Worm (Caenorhabditis elegans) whole organism, young adult: ENCODE measurements around the gene R05H10.7.
A peak's percentile ranks its signal among the peaks of the same experiment; 100 is the strongest.

Experiments
- C06A6.2 ChIP-seq: fragments of 200-800 bp; sonication (Bioruptor generic); conservative IDR thresholded peaks from 2 replicates; pipeline ENCODE4 v1.3.6; 2022; ENCODE audit warnings: missing genetic modification characterization, missing compliant biosample characterization
- F22D6.2 ChIP-seq: sonication (generic microtip); optimal IDR thresholded peaks from 2 replicates; lab custom pipeline; 2016; ENCODE audit warnings: mild to moderate bottlenecking, missing genetic modification characterization, missing compliant biosample characterization
- F23B12.7 ChIP-seq: sonication (generic microtip); optimal IDR thresholded peaks from 2 replicates; lab custom pipeline; 2017; ENCODE audit warnings: missing genetic modification characterization, mild to moderate bottlenecking, missing compliant biosample characterization, antibody characterized with exemption, moderate library complexity; ENCODE audit not compliant: insufficient read depth
- F39B2.1 ChIP-seq: fragments of 200-800 bp; sonication (Bioruptor generic); IDR thresholded peaks from 2 replicates; pipeline ENCODE4 v1.3.6; 2022; ENCODE audit warnings: missing genetic modification reagents, missing genetic modification characterization, missing compliant biosample characterization
- F49E8.2 ChIP-seq: sonication (generic microtip); optimal IDR thresholded peaks from 3 replicates; lab custom pipeline; 2017; ENCODE audit warnings: missing genetic modification characterization, mild to moderate bottlenecking, missing compliant biosample characterization, antibody characterized with exemption, moderate library complexity; ENCODE audit not compliant: insufficient read depth
- F55B11.4 ChIP-seq: sonication (generic microtip); optimal IDR thresholded peaks from 2 replicates; lab custom pipeline; 2016; ENCODE audit warnings: missing compliant biosample characterization, missing genetic modification characterization, borderline replicate concordance; ENCODE audit not compliant: insufficient read depth
- K11D2.4 ChIP-seq: fragments of 200-800 bp; sonication (Bioruptor generic); IDR thresholded peaks from 2 replicates; pipeline ENCODE4 v1.3.6; 2022; ENCODE audit warnings: missing genetic modification reagents, missing genetic modification characterization, missing compliant biosample characterization
- K12H6.12 ChIP-seq: fragments of 200-800 bp; sonication (Bioruptor generic); optimal IDR thresholded peaks from 2 replicates; lab custom pipeline; 2018; ENCODE audit warnings: mild to moderate bottlenecking, missing genetic modification characterization, missing compliant biosample characterization
- Y53G8AR.9 ChIP-seq: fragments of 200-800 bp; sonication (Bioruptor generic); conservative IDR thresholded peaks from 2 replicates; pipeline ENCODE4 v1.3.6; 2022; ENCODE audit warnings: missing genetic modification reagents, missing genetic modification characterization, missing compliant biosample characterization
- aptf-3 ChIP-seq: fragments of 200-800 bp; sonication (Bioruptor generic); IDR thresholded peaks from 2 replicates; pipeline ENCODE4 v1.3.6; 2022; ENCODE audit warnings: missing genetic modification characterization, missing compliant biosample characterization
- athp-1 ChIP-seq: sonication (generic microtip); optimal IDR thresholded peaks from 2 replicates; lab custom pipeline; 2017; ENCODE audit warnings: mild to moderate bottlenecking, missing genetic modification characterization, missing compliant biosample characterization
- attf-3 ChIP-seq: fragments of 200-800 bp; sonication (Bioruptor generic); conservative IDR thresholded peaks from 2 replicates; pipeline ENCODE4 v1.3.6; 2022; ENCODE audit warnings: missing genetic modification reagents, missing genetic modification characterization, missing compliant biosample characterization
- cebp-2 ChIP-seq: fragments of 200-800 bp; sonication (Bioruptor generic); IDR thresholded peaks from 2 replicates; pipeline ENCODE4 v1.3.6; 2022; ENCODE audit warnings: missing genetic modification characterization, missing compliant biosample characterization
- ceh-79 ChIP-seq: sonication (generic microtip); optimal IDR thresholded peaks from 2 replicates; lab custom pipeline; 2017; ENCODE audit warnings: mild to moderate bottlenecking, missing genetic modification characterization, missing compliant biosample characterization
- chd-7 ChIP-seq: sonication (generic microtip); optimal IDR thresholded peaks from 2 replicates; lab custom pipeline; 2016; ENCODE audit warnings: mild to moderate bottlenecking, missing genetic modification characterization, moderate library complexity, missing compliant biosample characterization
- dox-1 ChIP-seq: fragments of 200-800 bp; sonication (Bioruptor generic); IDR thresholded peaks from 2 replicates; pipeline ENCODE4 v1.3.6; 2022; ENCODE audit warnings: missing genetic modification reagents, missing genetic modification characterization, missing compliant biosample characterization
- egl-18 ChIP-seq: fragments of 200-800 bp; sonication (Bioruptor generic); IDR thresholded peaks from 2 replicates; pipeline ENCODE4 v1.3.6; 2022; ENCODE audit warnings: missing genetic modification reagents, missing genetic modification characterization, missing compliant biosample characterization
- gei-17 ChIP-seq: fragments of 200-800 bp; sonication (Bioruptor generic); optimal IDR thresholded peaks from 2 replicates; lab custom pipeline; 2018; ENCODE audit warnings: mild to moderate bottlenecking, missing genetic modification characterization, missing compliant biosample characterization
- hmg-1.2 ChIP-seq: fragments of 200-800 bp; sonication (Bioruptor generic); IDR thresholded peaks from 2 replicates; pipeline ENCODE4 v1.3.6; 2022; ENCODE audit warnings: missing genetic modification reagents, missing genetic modification characterization, missing compliant biosample characterization
- hmg-20 ChIP-seq: fragments of 200-800 bp; sonication (Bioruptor generic); IDR thresholded peaks from 2 replicates; pipeline ENCODE4 v1.3.6; 2022; ENCODE audit warnings: missing genetic modification reagents, missing genetic modification characterization, missing compliant biosample characterization
- hsf-1 ChIP-seq: fragments of 200-800 bp; sonication (Bioruptor generic); IDR thresholded peaks from 2 replicates; pipeline ENCODE4 v1.3.6; 2022; ENCODE audit warnings: missing genetic modification reagents, missing genetic modification characterization, missing compliant biosample characterization
- let-607 ChIP-seq, 2 experiments: fragments of 200-800 bp in 1 of 2; sonication (Bioruptor generic) in 1 of 2; sonication (generic microtip) in 1 of 2; optimal IDR thresholded peaks; 2 replicates each; lab custom pipeline; 2016 to 2018; ENCODE audit warnings: mild to moderate bottlenecking in 2 of 2, missing compliant biosample characterization in 2 of 2, missing genetic modification characterization in 2 of 2, moderate library complexity in 2 of 2, missing genotype in 1 of 2
- lin-26 ChIP-seq: fragments of 200-800 bp; sonication (Bioruptor generic); IDR thresholded peaks from 2 replicates; pipeline ENCODE4 v1.3.6; 2022; ENCODE audit warnings: missing genetic modification reagents, missing genetic modification characterization, missing compliant biosample characterization
- lin-40 ChIP-seq: sonication (generic microtip); optimal IDR thresholded peaks from 2 replicates; lab custom pipeline; 2016; ENCODE audit warnings: missing genetic modification characterization, mild to moderate bottlenecking, missing compliant biosample characterization, missing genotype, missing genetic modification reagents
- lsl-1 ChIP-seq: fragments of 200-800 bp; sonication (Bioruptor generic); optimal IDR thresholded peaks from 2 replicates; lab custom pipeline; 2018; ENCODE audit warnings: mild to moderate bottlenecking, missing genetic modification characterization, moderate library complexity, missing compliant biosample characterization
- madf-8 ChIP-seq: fragments of 200-800 bp; sonication (Bioruptor generic); conservative IDR thresholded peaks from 2 replicates; pipeline ENCODE4 v1.3.6; 2022; ENCODE audit warnings: missing genetic modification reagents, missing genetic modification characterization, missing compliant biosample characterization
- mxl-1 ChIP-seq: sonication (generic microtip); optimal IDR thresholded peaks from 2 replicates; lab custom pipeline; 2016; ENCODE audit warnings: missing genetic modification characterization, missing compliant biosample characterization
- nfya-1 ChIP-seq: sonication (generic microtip); optimal IDR thresholded peaks from 2 replicates; lab custom pipeline; 2017; ENCODE audit warnings: antibody characterized with exemption, missing compliant biosample characterization, missing genetic modification characterization, borderline replicate concordance; ENCODE audit not compliant: insufficient read depth
- nhr-120 ChIP-seq: fragments of 200-800 bp; sonication (Bioruptor generic); IDR thresholded peaks from 2 replicates; pipeline ENCODE4 v1.3.6; 2022; ENCODE audit warnings: missing genetic modification characterization, missing compliant biosample characterization
- nhr-179 ChIP-seq: sonication (generic microtip); optimal IDR thresholded peaks from 2 replicates; lab custom pipeline; 2016; ENCODE audit warnings: mild to moderate bottlenecking, missing genetic modification characterization, missing compliant biosample characterization
- nhr-80 ChIP-seq: sonication (generic microtip); optimal IDR thresholded peaks from 2 replicates; lab custom pipeline; 2016; ENCODE audit warnings: missing genetic modification characterization, missing compliant biosample characterization
- nhr-90 ChIP-seq: sonication (generic microtip); optimal IDR thresholded peaks from 2 replicates; lab custom pipeline; 2016; ENCODE audit warnings: missing genotype, mild to moderate bottlenecking, missing genetic modification characterization, missing compliant biosample characterization
- pha-4 ChIP-seq: fragments of 150-350 bp; sonication (generic microtip); optimal IDR thresholded peaks from 2 replicates; lab custom pipeline; 2014; ENCODE audit warnings: missing biosample characterization, missing genetic modification reagents, missing genetic modification characterization
- snpc-3.4 ChIP-seq: sonication (generic microtip); optimal IDR thresholded peaks from 2 replicates; lab custom pipeline; 2017; ENCODE audit warnings: missing genetic modification characterization, mild to moderate bottlenecking, missing compliant biosample characterization, antibody characterized with exemption, moderate library complexity, missing genotype, missing genetic modification reagents
- sptf-2 ChIP-seq: fragments of 200-800 bp; sonication (Bioruptor generic); optimal IDR thresholded peaks from 2 replicates; lab custom pipeline; 2018; ENCODE audit warnings: mild to moderate bottlenecking, missing genetic modification characterization, missing compliant biosample characterization
- tbp1 ChIP-seq: fragments of 200-800 bp; sonication (Bioruptor generic); optimal IDR thresholded peaks from 2 replicates; lab custom pipeline; 2018; ENCODE audit warnings: mild to moderate bottlenecking, missing genetic modification characterization, missing compliant biosample characterization
- tbx-9 ChIP-seq: sonication (generic microtip); optimal IDR thresholded peaks from 2 replicates; lab custom pipeline; 2016; ENCODE audit warnings: borderline replicate concordance, missing genetic modification characterization, inconsistent platforms, missing compliant biosample characterization
- unc-130 ChIP-seq: sonication (generic microtip); optimal IDR thresholded peaks from 2 replicates; lab custom pipeline; 2016; ENCODE audit warnings: missing genetic modification reagents, missing genetic modification characterization, missing compliant biosample characterization
- ztf-18 ChIP-seq: sonication (generic microtip); optimal IDR thresholded peaks from 2 replicates; lab custom pipeline; 2016; ENCODE audit warnings: missing genotype, mild to moderate bottlenecking, missing genetic modification characterization, missing compliant biosample characterization
- ztf-25 ChIP-seq: fragments of 200-800 bp; sonication (Bioruptor generic); IDR thresholded peaks from 2 replicates; pipeline ENCODE4 v1.3.6; 2022; ENCODE audit warnings: missing genetic modification reagents, missing genetic modification characterization, missing compliant biosample characterization
- ztf-3 ChIP-seq: fragments of 200-800 bp; sonication (Bioruptor generic); optimal IDR thresholded peaks from 2 replicates; lab custom pipeline; 2018; ENCODE audit warnings: mild to moderate bottlenecking, missing genetic modification characterization, missing compliant biosample characterization

The R05H10.7 gene

DNA sequence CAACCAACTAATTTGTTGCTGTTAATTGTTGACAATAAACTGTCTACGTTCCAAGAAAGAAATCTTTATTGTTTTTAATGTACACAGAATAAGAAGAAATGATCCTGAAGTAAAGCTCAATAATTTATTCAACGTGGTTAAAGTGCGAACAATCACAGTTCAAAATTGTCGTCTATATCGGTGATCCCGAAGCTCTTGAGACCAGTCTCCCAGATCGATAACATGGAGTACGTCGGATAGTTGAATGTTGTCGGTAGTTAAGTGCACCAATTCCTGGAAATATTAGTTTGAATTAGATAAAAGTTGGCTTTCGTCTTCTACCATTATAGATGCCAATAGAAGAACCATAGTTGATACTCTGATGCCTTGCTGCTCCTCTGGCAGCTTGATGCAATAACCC lies 39.2 kb upstream of the R05H10.7 start (continued):
- TF ChIP-seq madf-8 (GFP tag; lab: Robert Waterston, UW): no peak
- TF ChIP-seq nhr-179: no peak
- TF ChIP-seq tbp1 (GFP tag; lab: Kevin White, UChicago): peak; percentile 27
- TF ChIP-seq nhr-120 (GFP tag; lab: Robert Waterston, UW): no peak
- no peak for TF ChIP-seq chd-7 (tag; lab: Kevin White, UChicago)
- TF ChIP-seq hsf-1 (GFP tag; lab: Robert Waterston, UW): peak; percentile 65
- TF ChIP-seq F55B11.4: no peak
- no peak for TF ChIP-seq attf-3 (GFP tag; lab: Robert Waterston, UW)
- no peak for TF ChIP-seq dox-1 (GFP tag; lab: Robert Waterston, UW)
- peak; percentile 66 for TF ChIP-seq snpc-3.4
- no peak for TF ChIP-seq athp-1 (tag; lab: Kevin White, UChicago)
- no peak for TF ChIP-seq ztf-18
- no peak for TF ChIP-seq pha-4 (tag; lab: Kevin White, UChicago)
- TF ChIP-seq K11D2.4 (GFP tag; lab: Robert Waterston, UW): no peak
- TF ChIP-seq K12H6.12 (tag; lab: Kevin White, UChicago): no peak
- no peak for TF ChIP-seq sptf-2 (GFP tag; lab: Kevin White, UChicago)
- peak; percentile 42 for TF ChIP-seq F49E8.2
- TF ChIP-seq mxl-1 (tag; lab: Kevin White, UChicago): no peak
- no peak for TF ChIP-seq aptf-3
- no peak for TF ChIP-seq F22D6.2 (tag; lab: Kevin White, UChicago)
- no peak for TF ChIP-seq hmg-20
- no peak for TF ChIP-seq nfya-1
- TF ChIP-seq ztf-25 (GFP tag; lab: Robert Waterston, UW): no peak

DNA sequence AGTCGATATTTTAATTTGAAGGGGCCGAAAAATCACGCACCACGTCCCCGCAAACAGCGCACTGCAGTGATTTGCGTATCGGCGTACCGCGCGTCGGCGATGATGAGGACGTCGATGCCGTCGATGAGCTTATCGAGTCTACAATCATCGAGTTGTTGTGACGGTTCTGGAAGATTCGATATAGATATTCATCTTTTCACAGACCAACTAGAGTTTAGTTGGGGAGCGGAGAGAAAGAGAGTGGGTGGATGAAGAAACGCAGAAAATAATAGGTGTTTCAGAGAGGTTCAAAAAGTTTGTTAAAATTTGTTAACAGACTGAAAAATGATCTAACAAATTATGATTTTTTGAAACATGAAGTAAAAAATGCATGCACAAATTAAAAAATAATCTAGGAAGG lies 37.0 kb upstream of the R05H10.7 start, which contains the start of gene nhr-61:
nhr-61 (minus strand) TSS at position 168 of the 400 bp plus-strand sequence.
- TF ChIP-seq F39B2.1 (GFP tag; lab: Robert Waterston, UW) (no peak), F23B12.7 (no peak), Y53G8AR.9 (no peak), unc-130 (GFP tag; lab: Kevin White, UChicago) (no peak), nhr-90 (tag; lab: Kevin White, UChicago) (no peak), lin-26 (GFP tag; lab: Robert Waterston, UW) (no peak), mxl-1 (tag; lab: Kevin White, UChicago) (no peak), ztf-18 (no peak), cebp-2 (no peak), F49E8.2 (no peak), egl-18 (GFP tag; lab: Robert Waterston, UW) (no peak)

DNA sequence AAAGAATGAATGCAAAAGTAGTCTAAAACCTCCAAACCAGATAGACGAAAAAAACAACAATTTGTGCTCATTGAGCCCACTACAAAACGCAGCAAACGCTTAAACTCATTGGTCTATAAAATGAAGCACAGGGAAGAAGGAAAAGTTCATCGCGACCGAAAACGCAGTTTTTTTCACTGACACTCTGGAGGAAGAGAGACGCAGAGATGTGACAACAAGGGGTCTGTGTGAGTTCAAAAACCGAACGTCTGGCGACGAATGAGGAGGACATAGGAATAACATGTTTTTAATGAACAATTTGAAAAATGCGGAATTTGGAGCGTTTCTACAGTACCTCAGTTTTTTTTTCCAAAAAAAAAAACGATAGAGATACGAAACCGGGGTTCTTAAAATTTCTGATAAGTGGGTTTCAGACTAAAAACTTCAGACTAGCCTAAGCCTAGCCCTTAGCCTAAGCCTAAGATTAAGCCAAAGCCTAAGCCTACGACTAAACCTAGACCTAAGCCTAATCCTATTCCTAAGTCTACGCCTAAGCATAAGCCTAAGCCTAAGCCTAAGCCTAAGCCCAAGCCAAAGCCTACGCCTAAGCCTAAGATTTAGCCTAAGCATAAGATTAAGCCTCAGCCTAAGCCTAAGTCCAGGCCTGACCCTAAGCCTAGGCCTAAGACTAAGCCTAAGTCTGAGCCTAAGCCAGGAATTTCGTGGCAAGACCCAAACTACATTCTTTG lies 35.9 kb upstream of the R05H10.7 start:
- no peak for TF ChIP-seq gei-17
- no peak for TF ChIP-seq lsl-1 (GFP tag; lab: Kevin White, UChicago)
- TF ChIP-seq nhr-80 (tag; lab: Kevin White, UChicago): peak; percentile 32
- no peak for TF ChIP-seq ceh-79 (tag; lab: Kevin White, UChicago)
- TF ChIP-seq ztf-3 (GFP tag; lab: Kevin White, UChicago): no peak
- TF ChIP-seq hmg-1.2 (GFP tag; lab: Robert Waterston, UW): peak; percentile 25; the same call in 1 of the 2 replicates
- TF ChIP-seq F23B12.7: no peak
- TF ChIP-seq lin-40 (tag; lab: Kevin White, UChicago): no peak
- no peak for TF ChIP-seq let-607 (tag; optimal IDR thresholded peaks at IDR 0.05; lab: Kevin White, UChicago)
- TF ChIP-seq C06A6.2: no peak
- no peak for TF ChIP-seq nhr-120 (GFP tag; lab: Robert Waterston, UW)
- no peak for TF ChIP-seq tbx-9 (tag; lab: Kevin White, UChicago)
- no peak for TF ChIP-seq lin-26 (GFP tag; lab: Robert Waterston, UW)
